Worm (Caenorhabditis elegans) whole organism, young adult: Measurements from ENCODE around the gene str-2.

Experiments
- athp-1 ChIP-seq: sonication (generic microtip); optimal IDR thresholded peaks from 2 replicates; lab custom pipeline; 2017; ENCODE audit warnings: mild to moderate bottlenecking, missing genetic modification characterization, missing compliant biosample characterization
- ccch-3 ChIP-seq: fragments of 200-800 bp; sonication (Bioruptor generic); optimal IDR thresholded peaks from 2 replicates; lab custom pipeline; 2018; ENCODE audit warnings: mild to moderate bottlenecking, missing genetic modification characterization, missing compliant biosample characterization
- rcor-1 ChIP-seq: fragments of 200-800 bp; sonication (Bioruptor generic); IDR thresholded peaks from 2 replicates; pipeline ENCODE4 v1.3.6; 2022; ENCODE audit warnings: missing genetic modification reagents, missing genetic modification characterization, missing compliant biosample characterization

DNA sequence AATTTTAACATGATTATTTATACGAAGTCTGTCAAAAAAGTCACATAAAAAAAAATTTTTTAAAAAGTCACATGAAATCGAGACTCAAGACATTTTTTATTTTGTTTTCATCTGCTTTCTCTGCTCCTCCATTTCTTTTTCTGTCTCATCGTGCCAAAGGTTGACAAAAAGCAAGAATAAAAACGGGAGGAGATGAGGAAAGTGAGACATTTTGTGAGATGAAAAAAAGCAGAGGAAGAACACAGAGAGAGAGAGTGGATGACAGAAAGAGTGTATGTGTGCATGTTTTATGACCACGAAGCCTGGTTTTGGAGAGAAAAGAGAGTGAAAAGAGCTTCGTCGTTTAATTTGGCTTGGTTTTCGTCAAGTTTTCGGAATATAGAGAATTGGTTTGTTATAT, 29.8 kb upstream of the str-2 start:
- no peak for TF ChIP-seq ccch-3 (GFP tag; lab: Kevin White, UChicago)
- TF ChIP-seq rcor-1 (GFP tag; lab: Robert Waterston, UW) = no peak
- TF ChIP-seq athp-1 (tag; lab: Kevin White, UChicago) = no peak
